Worm (Caenorhabditis elegans): ENCODE results near the gene K08B12.1.

- TF ChIP-seq ztf-25 (GFP tag; IDR thresholded peaks at IDR 0.05) = no peak
- TF ChIP-seq ccch-3 (GFP tag; optimal IDR thresholded peaks at IDR 0.05) = no peak
- TF ChIP-seq akir-1 (GFP tag; optimal IDR thresholded peaks at IDR 0.05) = no peak
- no peak for TF ChIP-seq madf-3 (GFP tag; IDR thresholded peaks at IDR 0.05)
These were observed 26.3 kb upstream of the K08B12.1 start for ce11 chrV:6232886-6233285.
